Worm (Caenorhabditis elegans) whole organism, dauer: ENCODE results near the gene gmeb-3.

Experiments
- unc-62 ChIP-seq: sonication (generic microtip); optimal IDR thresholded peaks from 2 replicates; lab custom pipeline; 2017; ENCODE audit warnings: missing biosample characterization, missing genetic modification reagents, missing genetic modification characterization

gmeb-3 gene

DNA sequence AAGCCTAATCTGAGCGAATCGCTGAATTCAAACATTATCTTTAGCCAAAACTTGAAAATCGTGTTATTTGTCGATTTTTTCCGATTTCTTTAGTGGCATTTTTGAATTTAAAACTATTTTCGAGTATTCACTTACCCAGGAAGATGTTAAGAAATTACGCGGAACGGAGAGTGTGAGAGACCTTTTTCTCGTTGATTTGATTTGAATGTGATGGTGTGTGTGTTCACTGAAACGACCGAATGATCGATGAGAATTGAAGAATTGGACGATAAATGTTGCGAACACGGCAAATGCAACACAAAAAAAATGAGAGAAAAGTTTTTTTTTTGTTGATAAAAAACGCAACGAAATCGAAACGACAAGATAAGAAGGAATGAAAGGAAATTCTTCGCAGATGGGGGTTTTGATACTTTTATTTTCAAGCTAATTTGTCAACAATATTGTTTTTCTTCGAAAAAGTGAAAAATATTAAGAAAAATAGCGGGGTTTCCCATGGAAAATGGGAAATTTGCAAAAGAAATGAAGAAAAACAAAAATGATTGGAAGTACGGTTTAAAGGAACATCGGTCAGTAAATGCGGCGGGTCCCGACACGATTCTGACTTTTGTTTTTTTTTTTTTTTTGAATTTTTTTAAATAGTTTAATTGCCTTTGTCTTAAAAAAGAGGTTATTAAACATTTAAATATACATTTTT is 32.1 kb downstream of the gmeb-3 start, which contains the start of gene mtm-3:
Gene mtm-3 (minus strand): TSS at position 228 of the 694 bp plus-strand sequence.
- no peak for TF ChIP-seq unc-62 (GFP tag; lab: Kevin White, UChicago)

DNA sequence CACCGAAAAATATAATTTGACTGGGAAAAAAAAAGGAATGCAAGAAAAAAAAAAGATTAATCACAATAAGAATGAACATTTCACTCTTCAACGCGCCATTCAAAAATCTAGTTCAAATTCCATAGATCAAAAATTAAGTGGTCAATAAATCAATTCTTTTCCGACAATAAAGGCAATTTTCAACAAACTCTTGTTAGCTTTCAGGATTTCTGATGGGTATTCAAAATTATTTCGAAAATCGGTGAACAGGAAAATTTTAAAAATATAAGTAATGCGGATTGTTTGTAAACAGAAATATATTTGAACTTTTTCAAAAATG is 32.6 kb downstream of the gmeb-3 start:
- TF ChIP-seq unc-62 (GFP tag; lab: Kevin White, UChicago), result no peak

DNA sequence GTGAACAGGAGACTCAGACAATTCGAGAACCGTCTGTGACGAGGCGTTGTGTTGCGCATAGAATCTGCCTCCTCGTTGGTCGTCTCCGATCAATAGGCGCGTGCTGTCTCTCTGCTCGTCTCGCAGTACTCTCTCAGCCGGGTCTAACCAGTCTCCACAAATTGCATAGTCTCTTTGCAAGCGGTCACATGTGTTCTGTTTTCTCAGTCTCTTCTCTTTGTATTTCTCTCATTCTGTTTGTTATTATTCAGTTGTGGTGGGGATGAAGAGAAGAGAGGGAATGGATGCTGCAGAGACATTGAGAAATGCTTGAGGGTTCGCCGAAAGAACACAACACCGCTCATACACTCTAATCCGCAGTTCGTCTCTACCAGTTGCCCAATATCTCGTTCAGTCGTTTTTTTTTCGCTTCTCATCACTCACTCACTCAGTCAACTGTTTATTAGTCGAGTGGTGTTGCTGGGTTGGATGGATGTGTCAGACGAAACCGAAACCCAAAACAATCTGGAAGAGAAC is 33.1 kb downstream of the gmeb-3 start:
- peak; percentile 49 for TF ChIP-seq unc-62 (GFP tag; lab: Kevin White, UChicago)

DNA sequence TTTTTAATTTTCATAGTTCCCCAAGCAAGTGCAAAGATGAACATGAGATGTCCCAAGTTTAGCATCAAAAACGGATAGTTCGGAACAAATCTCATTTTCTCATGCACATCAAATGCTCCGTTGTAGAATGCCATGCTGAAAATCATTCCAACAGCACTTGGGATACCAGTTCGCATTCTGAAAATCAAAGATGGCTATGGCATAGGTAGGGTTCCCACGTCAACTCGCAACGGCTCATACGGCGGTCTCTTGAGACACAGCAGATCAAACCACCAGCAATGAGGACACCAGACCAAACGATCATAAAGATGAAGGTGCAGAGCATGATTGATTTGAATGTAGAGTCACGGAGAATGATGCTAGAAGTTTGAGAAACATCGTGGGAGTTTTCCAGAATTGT is 34.8 kb downstream of the gmeb-3 start:
- no peak for TF ChIP-seq unc-62 (GFP tag; lab: Kevin White, UChicago)

DNA sequence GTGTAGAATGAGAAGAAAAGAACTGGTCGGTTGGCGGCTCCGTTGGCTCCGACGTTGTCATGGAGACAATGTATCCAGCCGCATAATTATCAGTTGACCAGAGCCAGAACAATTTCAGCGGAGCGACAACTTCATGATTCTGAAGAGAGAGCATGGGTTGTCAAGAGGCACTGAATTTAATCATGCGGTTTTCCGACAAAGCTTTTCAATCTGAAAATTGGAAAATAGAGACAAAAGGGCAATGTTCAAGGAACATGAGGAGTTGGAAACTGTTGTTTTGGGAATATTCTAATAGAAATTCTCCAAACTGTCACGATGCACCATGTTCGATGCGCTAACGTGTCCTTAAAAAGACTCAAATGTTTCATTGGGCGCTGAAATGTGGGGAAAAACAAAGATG is 36.1 kb downstream of the gmeb-3 start, which contains the start of gene xbx-5:
Gene xbx-5 (minus strand): TSS at position 56 of the 400 bp plus-strand sequence.
- TF ChIP-seq unc-62 (GFP tag; lab: Kevin White, UChicago), result no peak

DNA sequence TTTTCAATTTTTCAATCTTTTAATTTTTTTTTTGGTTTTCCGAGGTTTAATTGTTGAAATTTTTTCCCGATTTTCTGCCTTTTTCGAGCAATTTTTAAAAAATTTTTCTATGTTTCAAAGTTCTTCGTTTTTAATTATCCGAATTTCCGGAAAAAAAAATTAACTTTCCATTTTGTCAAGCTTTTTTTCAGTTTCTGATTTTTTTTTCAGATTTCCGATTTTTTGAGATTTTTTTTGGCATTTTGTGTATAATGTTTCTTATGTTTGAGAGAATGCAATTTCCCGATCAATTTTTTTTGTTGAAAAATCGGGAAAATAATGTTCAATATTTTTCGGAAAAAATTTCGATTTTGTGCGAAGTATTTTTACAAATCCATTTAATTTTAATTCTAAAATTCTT is 38.6 kb downstream of the gmeb-3 start:
- TF ChIP-seq unc-62 (GFP tag; lab: Kevin White, UChicago), result no peak

DNA sequence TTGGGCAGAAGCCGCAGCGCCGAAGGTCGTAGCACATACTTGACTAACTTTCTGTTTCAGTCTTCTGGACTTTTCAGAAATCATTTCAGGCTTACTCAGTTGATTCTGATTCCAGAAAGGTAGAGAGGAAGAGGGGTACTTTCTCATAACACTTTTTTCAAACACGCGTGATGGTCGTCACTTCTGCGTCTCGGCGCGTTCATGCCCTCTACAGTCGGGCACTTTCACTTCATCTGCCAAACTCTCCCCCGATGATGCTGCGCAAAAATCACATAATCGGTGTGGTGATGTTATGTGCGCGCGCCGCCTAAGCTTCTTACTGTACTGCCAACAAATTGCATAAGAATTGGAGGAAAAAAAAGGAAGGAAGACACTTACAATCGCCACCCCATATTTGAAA is 39.3 kb downstream of the gmeb-3 start:
- TF ChIP-seq unc-62 (GFP tag; lab: Kevin White, UChicago), result no peak

DNA sequence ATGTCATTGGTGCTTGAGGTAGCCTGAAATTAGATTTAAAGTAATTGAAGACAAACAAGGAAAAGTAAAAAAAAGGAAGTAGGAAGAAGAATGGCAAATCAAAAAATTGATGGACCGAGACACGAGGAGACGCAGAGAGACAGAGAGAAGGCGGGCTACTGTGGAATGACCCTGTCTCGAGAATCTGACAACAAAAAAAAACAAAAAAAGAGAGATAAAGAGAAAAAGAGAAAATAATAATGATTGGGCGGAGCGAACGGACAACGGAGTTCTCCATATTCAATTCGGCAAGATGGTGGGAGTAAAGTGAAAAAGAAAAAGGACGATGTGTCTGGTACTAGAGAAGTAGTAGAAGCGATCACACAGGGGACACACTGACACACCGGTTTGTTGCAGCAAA is 40.7 kb downstream of the gmeb-3 start, which contains the start of gene toh-1:
Gene toh-1 (minus strand): TSS at position 23 of the 400 bp plus-strand sequence.
- TF ChIP-seq unc-62 (GFP tag; lab: Kevin White, UChicago), result no peak

DNA sequence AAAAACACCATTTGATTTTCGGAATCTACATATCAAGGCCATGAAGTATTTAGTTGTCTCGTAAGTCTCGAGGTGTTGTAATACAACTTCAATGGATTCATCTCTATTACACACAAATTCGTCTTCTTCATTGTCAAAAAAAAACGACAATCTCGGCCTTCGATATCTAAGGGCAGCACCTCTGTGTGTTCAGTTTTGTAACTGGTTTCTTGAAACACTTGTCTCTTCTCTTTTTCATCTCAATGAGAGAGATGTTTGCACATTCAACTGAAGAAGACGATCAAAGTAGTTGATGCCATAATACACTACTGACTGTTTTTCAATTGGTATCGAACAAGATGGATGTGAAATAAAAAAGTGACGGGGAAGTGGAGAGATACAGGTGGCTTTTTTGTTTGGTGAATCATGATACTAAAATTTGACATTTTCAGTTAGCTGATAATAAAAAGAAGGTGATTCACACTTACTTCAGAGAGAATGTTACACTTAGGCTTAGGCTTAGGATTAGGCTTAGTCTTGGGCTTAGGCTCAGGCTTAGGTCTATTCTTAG is 43.1 kb downstream of the gmeb-3 start:
- no peak for TF ChIP-seq unc-62 (GFP tag; lab: Kevin White, UChicago)

DNA sequence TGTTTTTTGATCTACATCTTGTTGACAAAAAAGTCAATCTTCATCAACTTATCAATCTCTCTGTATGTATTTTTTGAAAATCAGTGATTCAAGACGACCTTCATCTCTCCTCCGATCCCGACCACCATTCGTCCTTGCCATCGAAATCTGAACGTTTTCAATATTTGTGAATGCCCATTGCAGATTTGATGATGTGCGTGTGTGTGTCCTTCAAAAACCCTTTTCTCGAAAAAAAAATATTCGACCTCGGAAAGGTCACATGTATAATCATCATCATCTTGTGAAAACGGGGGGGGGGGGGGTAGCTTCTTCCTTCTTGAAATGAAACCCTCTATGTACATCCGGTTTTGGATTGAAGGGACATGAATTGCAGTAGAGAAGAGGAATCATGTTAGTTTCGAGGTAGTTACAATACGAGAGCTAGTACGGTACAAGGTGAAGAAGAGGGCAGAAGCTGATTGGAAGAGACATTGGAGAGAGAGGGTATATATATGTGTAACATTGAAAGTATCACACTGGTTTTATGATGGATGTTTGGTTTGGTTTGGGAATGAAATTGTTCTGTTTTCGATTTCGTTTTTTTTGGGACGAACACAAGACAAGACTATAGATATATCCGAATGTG is 44.2 kb downstream of the gmeb-3 start:
- no peak for TF ChIP-seq unc-62 (GFP tag; lab: Kevin White, UChicago)

DNA sequence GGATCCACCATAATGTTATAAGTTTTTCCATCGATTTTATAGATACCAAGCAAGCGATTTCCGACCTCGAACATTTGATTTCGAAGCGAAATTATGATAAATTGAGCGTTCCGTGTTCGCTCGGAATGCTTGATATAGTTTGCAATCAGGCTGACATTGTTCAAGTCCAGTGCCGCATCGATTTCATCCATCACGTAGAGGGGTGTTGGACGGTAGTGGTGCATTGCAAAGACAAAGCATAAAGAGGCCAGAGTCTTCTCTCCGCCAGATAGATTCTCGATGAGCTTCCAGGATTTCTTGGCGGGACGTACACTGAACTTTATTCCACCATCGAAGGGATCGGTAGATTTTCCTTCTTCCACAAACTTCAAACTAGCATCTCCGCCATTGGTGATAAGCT is 46.1 kb downstream of the gmeb-3 start:
- TF ChIP-seq unc-62 (GFP tag; lab: Kevin White, UChicago), result no peak

DNA sequence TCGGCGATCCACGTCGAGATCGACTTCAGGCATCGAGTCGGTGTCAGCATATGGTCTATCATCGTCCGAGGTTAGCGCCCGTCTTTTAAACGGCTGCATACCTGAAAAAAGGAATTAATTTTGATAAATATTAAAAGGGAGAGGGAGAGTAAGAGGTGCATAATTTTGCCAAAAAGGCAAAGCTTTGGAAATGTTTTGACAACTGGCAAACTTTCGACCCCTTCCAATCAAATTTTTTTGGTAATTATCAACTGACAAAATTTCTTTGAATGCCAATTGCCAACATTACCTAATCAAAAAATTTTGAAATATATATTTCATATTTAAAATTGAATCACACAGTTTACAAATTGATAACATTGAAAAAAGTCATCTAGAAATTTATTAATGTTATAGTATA is 51.3 kb downstream of the gmeb-3 start, which contains the start of gene dpy-27:
Gene dpy-27 (minus strand): TSS at position 101 of the 400 bp plus-strand sequence.
- TF ChIP-seq unc-62 (GFP tag; lab: Kevin White, UChicago), result no peak
